Worm (Caenorhabditis elegans) whole organism, young adult: Measurements from ENCODE around the gene cutl-24.

ENCODE experiments used
- F57A8.1 ChIP-seq: fragments of 200-800 bp; sonication (Bioruptor generic); optimal IDR thresholded peaks from 2 replicates; lab custom pipeline; 2018; ENCODE audit warnings: mild to moderate bottlenecking, missing genetic modification characterization, moderate library complexity, missing compliant biosample characterization
- cebp-2 ChIP-seq: fragments of 200-800 bp; sonication (Bioruptor generic); IDR thresholded peaks from 2 replicates; pipeline ENCODE4 v1.3.6; 2022; ENCODE audit warnings: missing genetic modification characterization, missing compliant biosample characterization
- him-1 ChIP-seq: sonication (generic microtip); optimal IDR thresholded peaks from 2 replicates; lab custom pipeline; 2016; ENCODE audit warnings: missing genotype, missing genetic modification reagents, missing genetic modification characterization, missing compliant biosample characterization
- hsf-1 ChIP-seq: fragments of 200-800 bp; sonication (Bioruptor generic); IDR thresholded peaks from 2 replicates; pipeline ENCODE4 v1.3.6; 2022; ENCODE audit warnings: missing genetic modification reagents, missing genetic modification characterization, missing compliant biosample characterization
- rpc-1 ChIP-seq, 2 experiments: fragments of 150-350 bp in 1 of 2; sonication (generic microtip) in 1 of 2; optimal IDR thresholded peaks; 2 replicates each; lab custom pipeline; 2014 to 2018; ENCODE audit warnings: missing biosample characterization in 1 of 2, missing genetic modification characterization in 1 of 2, missing genetic modification reagents in 1 of 2, missing genotype in 1 of 2
- snpc-4 ChIP-seq, 5 experiments: fragments of 150-350 bp in 1 of 5; sonication (generic microtip) in 4 of 5; optimal IDR thresholded peaks; 2 replicates each; lab custom pipeline; 2014 to 2018; ENCODE audit warnings: missing genetic modification characterization in 5 of 5, missing biosample characterization in 3 of 5, antibody characterized with exemption in 2 of 5, mild to moderate bottlenecking in 2 of 5, missing compliant biosample characterization in 2 of 5, missing genotype in 2 of 5, moderate library complexity in 2 of 5, missing genetic modification reagents in 1 of 5

DNA sequence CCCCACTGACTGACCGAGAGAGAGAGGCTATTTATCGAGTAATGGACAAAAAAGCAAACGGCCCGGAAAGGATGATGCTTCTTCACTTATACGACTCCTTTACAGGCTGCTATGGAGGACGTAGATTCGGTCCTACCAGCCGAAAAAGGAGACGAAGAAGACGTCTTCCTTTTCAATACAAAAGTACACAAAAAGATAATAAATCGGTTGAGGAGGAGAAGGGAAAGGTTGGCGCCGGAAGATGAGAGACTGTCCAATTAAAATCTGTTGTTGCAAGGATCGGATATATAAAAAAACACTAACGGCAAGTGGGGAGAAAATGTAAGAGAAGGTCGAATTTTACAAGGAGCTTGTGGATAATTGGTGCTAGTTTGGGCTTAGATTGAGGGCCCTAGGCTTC lies 16.1 kb upstream of the cutl-24 start:
- no peak for TF ChIP-seq cebp-2 (GFP tag; lab: Robert Waterston, UW)
- TF ChIP-seq him-1, result no peak
- no peak for TF ChIP-seq F57A8.1 (GFP tag; lab: Kevin White, UChicago)
- TF ChIP-seq hsf-1 (GFP tag; lab: Robert Waterston, UW), result no peak
- TF ChIP-seq rpc-1 (optimal IDR thresholded peaks at IDR 0.05; lab: Kevin White, UChicago), result no peak
- no peak for TF ChIP-seq rpc-1 (tag; optimal IDR thresholded peaks at IDR 0.05; lab: Kevin White, UChicago)
- no peak for TF ChIP-seq snpc-4 (GFP tag; optimal IDR thresholded peaks at IDR 0.05; lab: Kevin White, UChicago)
- no peak for TF ChIP-seq snpc-4 (tag; optimal IDR thresholded peaks at IDR 0.05; lab: Kevin White, UChicago)
